Worm (Caenorhabditis elegans) whole organism, late embryonic: ENCODE results near the gene C50F4.4.

Source experiments
- K02D7.2 ChIP-seq: sonication (generic microtip); optimal IDR thresholded peaks from 2 replicates; lab custom pipeline; 2017; ENCODE audit warnings: mild to moderate bottlenecking, missing genetic modification characterization, missing compliant biosample characterization
- T23F11.4 ChIP-seq: fragments of 200-800 bp; sonication (Bioruptor generic); optimal IDR thresholded peaks from 2 replicates; lab custom pipeline; 2018; ENCODE audit warnings: mild to moderate bottlenecking, missing genetic modification characterization, missing compliant biosample characterization
- ama-1 ChIP-seq: fragments of 150-350 bp; optimal IDR thresholded peaks from 2 replicates; lab custom pipeline; 2014
- ceh-18 ChIP-seq: sonication (generic microtip); optimal IDR thresholded peaks from 2 replicates; lab custom pipeline; 2016; ENCODE audit warnings: missing genetic modification characterization, missing compliant biosample characterization
- ceh-19 ChIP-seq: fragments of 200-800 bp; sonication (Bioruptor generic); optimal IDR thresholded peaks from 2 replicates; lab custom pipeline; 2018; ENCODE audit warnings: mild to moderate bottlenecking, missing genetic modification characterization, missing compliant biosample characterization
- ceh-2 ChIP-seq: sonication (generic microtip); optimal IDR thresholded peaks from 2 replicates; lab custom pipeline; 2016; ENCODE audit warnings: missing genotype, missing genetic modification characterization, missing compliant biosample characterization
- ceh-24 ChIP-seq: sonication (generic microtip); optimal IDR thresholded peaks from 2 replicates; lab custom pipeline; 2016; ENCODE audit warnings: mild to moderate bottlenecking, missing genetic modification characterization, missing compliant biosample characterization
- ceh-30 ChIP-seq: fragments of 150-350 bp; optimal IDR thresholded peaks from 2 replicates; lab custom pipeline; 2014; ENCODE audit warnings: missing biosample characterization, missing genetic modification characterization
- ceh-31 ChIP-seq: sonication (generic microtip); optimal IDR thresholded peaks from 2 replicates; lab custom pipeline; 2016; ENCODE audit warnings: missing genetic modification characterization, missing compliant biosample characterization
- ceh-34 ChIP-seq: sonication (generic microtip); optimal IDR thresholded peaks from 2 replicates; lab custom pipeline; 2016; ENCODE audit warnings: mild to moderate bottlenecking, missing genetic modification characterization, missing compliant biosample characterization
- ceh-45 ChIP-seq: fragments of 200-800 bp; sonication (Bioruptor generic); IDR thresholded peaks from 2 replicates; pipeline ENCODE4 v1.3.6; 2022; ENCODE audit warnings: missing genetic modification reagents, missing genetic modification characterization, missing compliant biosample characterization
- ceh-48 ChIP-seq: sonication (generic microtip); optimal IDR thresholded peaks from 2 replicates; lab custom pipeline; 2016; ENCODE audit warnings: missing genetic modification characterization, inconsistent platforms, missing compliant biosample characterization
- ceh-9 ChIP-seq: sonication (generic microtip); optimal IDR thresholded peaks from 2 replicates; lab custom pipeline; 2016; ENCODE audit warnings: mild to moderate bottlenecking, missing genetic modification characterization, inconsistent platforms, missing compliant biosample characterization
- che-1 ChIP-seq: sonication (generic microtip); optimal IDR thresholded peaks from 2 replicates; lab custom pipeline; 2016; ENCODE audit warnings: mild to moderate bottlenecking, missing genetic modification characterization, missing compliant biosample characterization
- elt-2 ChIP-seq: sonication (generic microtip); optimal IDR thresholded peaks from 2 replicates; lab custom pipeline; 2016; ENCODE audit warnings: missing genetic modification reagents, missing genetic modification characterization, missing compliant biosample characterization
- ets-4 ChIP-seq: sonication (generic microtip); optimal IDR thresholded peaks from 2 replicates; lab custom pipeline; 2016; ENCODE audit warnings: missing genetic modification characterization, missing compliant biosample characterization
- fax-1 ChIP-seq: sonication (generic microtip); optimal IDR thresholded peaks from 2 replicates; lab custom pipeline; 2016; ENCODE audit warnings: missing genotype, missing genetic modification characterization, missing compliant biosample characterization
- gmeb-2 ChIP-seq: sonication (generic microtip); optimal IDR thresholded peaks from 2 replicates; lab custom pipeline; 2016; ENCODE audit warnings: missing genetic modification characterization, inconsistent platforms, missing compliant biosample characterization
- hlh-13 ChIP-seq: fragments of 200-800 bp; sonication (Bioruptor generic); optimal IDR thresholded peaks from 2 replicates; lab custom pipeline; 2018; ENCODE audit warnings: mild to moderate bottlenecking, missing genetic modification characterization, missing compliant biosample characterization
- hlh-6 ChIP-seq: sonication (generic microtip); optimal IDR thresholded peaks from 2 replicates; lab custom pipeline; 2016; ENCODE audit warnings: missing genotype, missing genetic modification characterization, missing compliant biosample characterization
- lim-6 ChIP-seq: sonication (generic microtip); optimal IDR thresholded peaks from 2 replicates; lab custom pipeline; 2016; ENCODE audit warnings: missing genetic modification characterization, missing compliant biosample characterization
- mec-3 ChIP-seq: sonication (generic microtip); optimal IDR thresholded peaks from 2 replicates; lab custom pipeline; 2016; ENCODE audit warnings: borderline replicate concordance, missing genetic modification characterization, missing compliant biosample characterization
- nfya-1 ChIP-seq: sonication (generic microtip); optimal IDR thresholded peaks from 2 replicates; lab custom pipeline; 2017; ENCODE audit warnings: missing genetic modification characterization, mild to moderate bottlenecking, missing compliant biosample characterization, antibody characterized with exemption, moderate library complexity
- nhr-11 ChIP-seq: fragments of 150-350 bp; optimal IDR thresholded peaks from 2 replicates; lab custom pipeline; 2014; ENCODE audit warnings: missing biosample characterization, missing genetic modification characterization
- nhr-232 ChIP-seq: sonication (generic microtip); optimal IDR thresholded peaks from 2 replicates; lab custom pipeline; 2016; ENCODE audit warnings: missing genetic modification characterization, missing compliant biosample characterization
- npax-4 ChIP-seq: sonication (generic microtip); optimal IDR thresholded peaks from 2 replicates; lab custom pipeline; 2016; ENCODE audit warnings: missing genetic modification characterization, missing compliant biosample characterization
- pag-3 ChIP-seq: sonication (generic microtip); optimal IDR thresholded peaks from 2 replicates; lab custom pipeline; 2016; ENCODE audit warnings: missing compliant biosample characterization, missing genetic modification characterization, borderline replicate concordance
- pat-9 ChIP-seq: fragments of 200-800 bp; sonication (Bioruptor generic); optimal IDR thresholded peaks from 2 replicates; lab custom pipeline; 2018; ENCODE audit warnings: mild to moderate bottlenecking, missing genetic modification characterization, moderate library complexity, missing compliant biosample characterization
- pax-1 ChIP-seq: fragments of 150-350 bp; optimal IDR thresholded peaks from 2 replicates; lab custom pipeline; 2014; ENCODE audit warnings: missing biosample characterization, missing genetic modification characterization
- pha-2 ChIP-seq: sonication (generic microtip); optimal IDR thresholded peaks from 2 replicates; lab custom pipeline; 2017; ENCODE audit warnings: mild to moderate bottlenecking, missing genetic modification characterization, missing compliant biosample characterization
- pqm-1 ChIP-seq: sonication (generic microtip); optimal IDR thresholded peaks from 2 replicates; lab custom pipeline; 2016; ENCODE audit warnings: missing genetic modification characterization, missing compliant biosample characterization
- pros-1 ChIP-seq: fragments of 150-350 bp; optimal IDR thresholded peaks from 2 replicates; lab custom pipeline; 2014; ENCODE audit warnings: missing biosample characterization, missing genetic modification reagents, missing genetic modification characterization
- ref-2 ChIP-seq: sonication (generic microtip); optimal IDR thresholded peaks from 2 replicates; lab custom pipeline; 2016; ENCODE audit warnings: missing genetic modification characterization, missing compliant biosample characterization
- sox-2 ChIP-seq: fragments of 200-800 bp; sonication (Bioruptor generic); IDR thresholded peaks from 2 replicates; pipeline ENCODE4 v1.3.6; 2022; ENCODE audit warnings: missing genetic modification reagents, missing genetic modification characterization, missing compliant biosample characterization
- syd-9 ChIP-seq: sonication (generic microtip); optimal IDR thresholded peaks from 2 replicates; lab custom pipeline; 2016; ENCODE audit warnings: mild to moderate bottlenecking, missing genetic modification characterization, moderate library complexity, missing compliant biosample characterization
- tbx-2 ChIP-seq: sonication (generic microtip); optimal IDR thresholded peaks from 2 replicates; lab custom pipeline; 2016; ENCODE audit warnings: missing genetic modification characterization, missing compliant biosample characterization
- tbx-7 ChIP-seq: sonication (generic microtip); optimal IDR thresholded peaks from 2 replicates; lab custom pipeline; 2016; ENCODE audit warnings: missing genotype, missing genetic modification characterization, missing compliant biosample characterization
- ttx-3 ChIP-seq: sonication (generic microtip); optimal IDR thresholded peaks from 2 replicates; lab custom pipeline; 2016; ENCODE audit warnings: missing genetic modification reagents, missing genetic modification characterization, missing compliant biosample characterization
- unc-3 ChIP-seq, 2 experiments: fragments of 200-800 bp in 1 of 2; sonication (Bioruptor generic) in 1 of 2; sonication (generic microtip) in 1 of 2; conservative IDR thresholded peaks in 1 of 2; optimal IDR thresholded peaks in 1 of 2; 2 replicates each; pipeline versions ENCODE4 v1.3.6 to Lab custom; 2016 to 2022; ENCODE audit warnings: missing compliant biosample characterization in 2 of 2, missing genetic modification characterization in 2 of 2, missing genetic modification reagents in 1 of 2
- unc-42 ChIP-seq: sonication (generic microtip); optimal IDR thresholded peaks from 2 replicates; lab custom pipeline; 2016; ENCODE audit warnings: missing genotype, missing genetic modification characterization, missing compliant biosample characterization
- unc-55 ChIP-seq: sonication (generic microtip); optimal IDR thresholded peaks from 2 replicates; lab custom pipeline; 2017; ENCODE audit warnings: missing biosample characterization, missing genetic modification reagents, missing genetic modification characterization
- unc-86 ChIP-seq: sonication (generic microtip); optimal IDR thresholded peaks from 2 replicates; lab custom pipeline; 2016; ENCODE audit warnings: missing genetic modification characterization, missing compliant biosample characterization

C50F4.4 gene

ce11 chrV:9546860-9547269 lies 10.3 kb downstream of the C50F4.4 start, which contains the start of gene his-37 (continued):
- peak; percentile 16 for TF ChIP-seq gmeb-2 (tag; lab: Kevin White, UChicago)
- peak; percentile 12 for TF ChIP-seq pha-2 (tag; lab: Kevin White, UChicago)
- TF ChIP-seq pros-1 (tag; lab: Kevin White, UChicago): peak; percentile 66
- peak; percentile 85 for TF ChIP-seq nhr-11 (tag; lab: Kevin White, UChicago)
- TF ChIP-seq sox-2 (GFP tag; lab: Robert Waterston, UW): no peak
- peak; percentile 86 for TF ChIP-seq unc-42 (tag; lab: Kevin White, UChicago)
- no peak for TF ChIP-seq pat-9
- TF ChIP-seq unc-3 (GFP tag; conservative IDR thresholded peaks at IDR 0.05; lab: Robert Waterston, UW): no peak
- TF ChIP-seq unc-3 (tag; optimal IDR thresholded peaks at IDR 0.05; lab: Kevin White, UChicago): peak; percentile 65
- peak; percentile 83 for TF ChIP-seq elt-2 (tag; lab: Kevin White, UChicago)
- TF ChIP-seq ttx-3: peak; percentile 38
- peak; percentile 76 for TF ChIP-seq pqm-1 (tag; lab: Kevin White, UChicago)
- TF ChIP-seq ceh-9 (tag; lab: Kevin White, UChicago): no peak
- TF ChIP-seq ref-2 (tag; lab: Kevin White, UChicago): peak; percentile 85
- TF ChIP-seq tbx-2 (tag; lab: Kevin White, UChicago): peak; percentile 92
- peak; percentile 43 for TF ChIP-seq ceh-48 (tag; lab: Kevin White, UChicago)
- TF ChIP-seq ceh-2 (tag; lab: Kevin White, UChicago): peak; percentile 52
- peak; percentile 25 for TF ChIP-seq tbx-7 (tag; lab: Kevin White, UChicago)

- TF ChIP-seq ceh-31 (tag; lab: Kevin White, UChicago) (peak; percentile 43), tbx-7 (tag; lab: Kevin White, UChicago) (no peak), ama-1 (no peak), ceh-2 (tag; lab: Kevin White, UChicago) (no peak), fax-1 (tag; lab: Kevin White, UChicago) (no peak), pax-1 (tag; lab: Kevin White, UChicago) (no peak), ets-4 (tag; lab: Kevin White, UChicago) (no peak), K02D7.2 (no peak)
These were observed 12.9 kb downstream of the C50F4.4 start, which contains the start of gene nstp-10 for ce11 chrV:9549459-9549858. TSS of gene nstp-10 (minus strand) at chrV:9549836.

- TF ChIP-seq unc-42 (tag; lab: Kevin White, UChicago): peak; percentile 88
- TF ChIP-seq tbx-2 (tag; lab: Kevin White, UChicago): no peak
- TF ChIP-seq ceh-31 (tag; lab: Kevin White, UChicago): peak; percentile 22
These were observed 13.7 kb downstream of the C50F4.4 start, which contains the start of gene ehbp-1 for ce11 chrV:9550313-9550712. TSS of gene ehbp-1 (plus strand) at chrV:9550644.

ce11 chrV:9556668-9557067 lies 20.1 kb downstream of the C50F4.4 start:
- TF ChIP-seq ceh-30: no peak
- TF ChIP-seq ceh-19: no peak
- no peak for TF ChIP-seq ceh-34

- TF ChIP-seq che-1 (tag; lab: Kevin White, UChicago) (no peak), lim-6 (tag; lab: Kevin White, UChicago) (no peak), pag-3 (tag; lab: Kevin White, UChicago) (no peak), ceh-19 (peak; percentile 44), T23F11.4 (GFP tag; lab: Kevin White, UChicago) (no peak), ceh-31 (tag; lab: Kevin White, UChicago) (peak; percentile 85), ceh-34 (peak; percentile 37), unc-86 (tag; lab: Kevin White, UChicago) (no peak), ceh-45 (GFP tag; lab: Robert Waterston, UW) (no peak), npax-4 (tag; lab: Kevin White, UChicago) (no peak), ceh-48 (tag; lab: Kevin White, UChicago) (peak; percentile 89), hlh-13 (GFP tag; lab: Kevin White, UChicago) (no peak), pat-9 (no peak), ref-2 (tag; lab: Kevin White, UChicago) (peak; percentile 20), ceh-18 (tag; lab: Kevin White, UChicago) (peak; percentile 44), pros-1 (tag; lab: Kevin White, UChicago) (peak; percentile 17), hlh-6 (tag; lab: Kevin White, UChicago) (no peak), unc-55 (no peak), syd-9 (tag; lab: Kevin White, UChicago) (no peak), ceh-24 (tag; lab: Kevin White, UChicago) (no peak), nhr-232 (tag; lab: Kevin White, UChicago) (no peak), pax-1 (tag; lab: Kevin White, UChicago) (no peak), mec-3 (tag; lab: Kevin White, UChicago) (no peak), unc-42 (tag; lab: Kevin White, UChicago) (peak; percentile 87), fax-1 (tag; lab: Kevin White, UChicago) (no peak), nfya-1 (tag; lab: Kevin White, UChicago) (peak; percentile 47)
These were observed 25.1 kb downstream of the C50F4.4 start, which contains the start of gene rgef-1 for ce11 chrV:9561624-9562179. TSS of gene rgef-1 (minus strand) at chrV:9561674.
